Worm (Caenorhabditis elegans) whole organism, L2 larva: ENCODE data around the gene frl-1.

ENCODE experiments used
- C34F6.9 ChIP-seq: fragments of 150-350 bp; optimal IDR thresholded peaks from 2 replicates; lab custom pipeline; 2014; ENCODE audit warnings: missing biosample characterization, missing genetic modification characterization
- F13H6.1 ChIP-seq: sonication (generic microtip); optimal IDR thresholded peaks from 2 replicates; lab custom pipeline; 2016; ENCODE audit warnings: missing genetic modification characterization, missing compliant biosample characterization
- R02D3.7 ChIP-seq: fragments of 150-350 bp; optimal IDR thresholded peaks from 2 replicates; lab custom pipeline; 2014; ENCODE audit warnings: missing biosample characterization, missing genetic modification characterization
- Y55F3AM.14 ChIP-seq: fragments of 200-800 bp; sonication (Bioruptor generic); optimal IDR thresholded peaks from 2 replicates; lab custom pipeline; 2018; ENCODE audit warnings: mild to moderate bottlenecking, missing genetic modification characterization, missing compliant biosample characterization
- ZK546.5 ChIP-seq: sonication (generic microtip); optimal IDR thresholded peaks from 2 replicates; lab custom pipeline; 2017; ENCODE audit warnings: missing biosample characterization, missing genetic modification characterization
- alr-1 ChIP-seq: fragments of 150-350 bp; optimal IDR thresholded peaks from 2 replicates; lab custom pipeline; 2014; ENCODE audit warnings: missing biosample characterization, missing genetic modification characterization
- aly-2 ChIP-seq: fragments of 150-350 bp; optimal IDR thresholded peaks from 2 replicates; lab custom pipeline; 2014; ENCODE audit warnings: missing biosample characterization, missing genetic modification characterization
- ama-1 ChIP-seq: fragments of 150-350 bp; optimal IDR thresholded peaks from 2 replicates; lab custom pipeline; 2018; ENCODE audit warnings: inconsistent platforms
- blmp-1 ChIP-seq: sonication (generic microtip); optimal IDR thresholded peaks from 2 replicates; lab custom pipeline; 2017; ENCODE audit warnings: missing genetic modification characterization, mild to moderate bottlenecking, missing compliant biosample characterization, antibody characterized with exemption, moderate library complexity; ENCODE audit not compliant: insufficient read depth
- ceh-16 ChIP-seq: fragments of 150-350 bp; optimal IDR thresholded peaks from 2 replicates; lab custom pipeline; 2014; ENCODE audit warnings: missing biosample characterization, missing genetic modification characterization
- ceh-82 ChIP-seq: fragments of 150-350 bp; optimal IDR thresholded peaks from 2 replicates; lab custom pipeline; 2014; ENCODE audit warnings: missing biosample characterization, missing genetic modification characterization
- dmd-4 ChIP-seq: sonication (generic microtip); optimal IDR thresholded peaks from 2 replicates; lab custom pipeline; 2017; ENCODE audit warnings: missing biosample characterization, missing genetic modification characterization
- egl-27 ChIP-seq: sonication (generic microtip); optimal IDR thresholded peaks from 3 replicates; lab custom pipeline; 2017; ENCODE audit warnings: missing biosample characterization, missing genetic modification reagents, missing genetic modification characterization
- elt-1 ChIP-seq: fragments of 150-350 bp; optimal IDR thresholded peaks from 2 replicates; lab custom pipeline; 2014; ENCODE audit warnings: missing biosample characterization, missing genetic modification characterization
- elt-3 ChIP-seq: sonication (generic microtip); optimal IDR thresholded peaks from 2 replicates; lab custom pipeline; 2017; ENCODE audit warnings: missing biosample characterization, missing genetic modification characterization
- fos-1 ChIP-seq: fragments of 150-350 bp; optimal IDR thresholded peaks from 2 replicates; lab custom pipeline; 2014; ENCODE audit warnings: missing biosample characterization, missing genetic modification characterization
- gmeb-1 ChIP-seq: fragments of 150-350 bp; optimal IDR thresholded peaks from 2 replicates; lab custom pipeline; 2014; ENCODE audit warnings: missing biosample characterization, missing genetic modification characterization
- lin-11 ChIP-seq: fragments of 150-350 bp; sonication (generic microtip); optimal IDR thresholded peaks from 2 replicates; lab custom pipeline; 2014; ENCODE audit warnings: missing biosample characterization, missing genetic modification characterization, inconsistent platforms, mixed read lengths
- lin-13 ChIP-seq: fragments of 150-350 bp; optimal IDR thresholded peaks from 2 replicates; lab custom pipeline; 2014; ENCODE audit warnings: missing biosample characterization, missing genetic modification reagents, missing genetic modification characterization
- lin-39 ChIP-seq: fragments of 150-350 bp; optimal IDR thresholded peaks from 2 replicates; lab custom pipeline; 2014; ENCODE audit warnings: missing biosample characterization, missing genetic modification reagents, missing genetic modification characterization
- lsy-2 ChIP-seq, 2 experiments: fragments of 150-350 bp in 1 of 2; sonication (generic microtip) in 1 of 2; optimal IDR thresholded peaks; 2 replicates each; lab custom pipeline; 2014 to 2017; ENCODE audit warnings: missing biosample characterization in 2 of 2, missing genetic modification characterization in 2 of 2
- mab-5 ChIP-seq: fragments of 150-350 bp; optimal IDR thresholded peaks from 2 replicates; lab custom pipeline; 2014; ENCODE audit warnings: missing biosample characterization, missing genetic modification characterization
- mbf-1 ChIP-seq: sonication (generic microtip); optimal IDR thresholded peaks from 2 replicates; lab custom pipeline; 2017; ENCODE audit warnings: missing biosample characterization, missing genetic modification characterization
- mdl-1 ChIP-seq, 2 experiments: fragments of 150-350 bp in 1 of 2; sonication (generic microtip) in 1 of 2; optimal IDR thresholded peaks; 2 replicates each; lab custom pipeline; 2017; ENCODE audit warnings: missing biosample characterization in 2 of 2, missing genetic modification characterization in 2 of 2
- nhr-10 ChIP-seq: sonication (generic microtip); optimal IDR thresholded peaks from 2 replicates; lab custom pipeline; 2017; ENCODE audit warnings: missing biosample characterization, missing genetic modification characterization
- nhr-11 ChIP-seq: fragments of 150-350 bp; optimal IDR thresholded peaks from 2 replicates; lab custom pipeline; 2014; ENCODE audit warnings: missing biosample characterization, missing genetic modification characterization
- nhr-12 ChIP-seq: fragments of 150-350 bp; optimal IDR thresholded peaks from 2 replicates; lab custom pipeline; 2014; ENCODE audit warnings: missing biosample characterization, missing genetic modification characterization
- nhr-129 ChIP-seq: fragments of 150-350 bp; optimal IDR thresholded peaks from 2 replicates; lab custom pipeline; 2014; ENCODE audit warnings: missing biosample characterization, missing genetic modification characterization
- nhr-21 ChIP-seq: fragments of 150-350 bp; optimal IDR thresholded peaks from 2 replicates; lab custom pipeline; 2014; ENCODE audit warnings: missing biosample characterization, missing genetic modification characterization
- nhr-23 ChIP-seq: fragments of 150-350 bp; optimal IDR thresholded peaks from 2 replicates; lab custom pipeline; 2014; ENCODE audit warnings: missing biosample characterization, missing genetic modification reagents, missing genetic modification characterization
- nhr-237 ChIP-seq: fragments of 150-350 bp; optimal IDR thresholded peaks from 2 replicates; lab custom pipeline; 2014; ENCODE audit warnings: missing biosample characterization, missing genetic modification characterization
- nhr-25 ChIP-seq: fragments of 150-350 bp; sonication (generic microtip); optimal IDR thresholded peaks from 3 replicates; lab custom pipeline; 2014; ENCODE audit warnings: missing biosample characterization, missing genetic modification characterization
- nhr-6 ChIP-seq: fragments of 150-350 bp; optimal IDR thresholded peaks from 2 replicates; lab custom pipeline; 2014; ENCODE audit warnings: missing biosample characterization, missing genetic modification characterization
- nhr-77 ChIP-seq: fragments of 150-350 bp; optimal IDR thresholded peaks from 2 replicates; lab custom pipeline; 2014; ENCODE audit warnings: missing biosample characterization, missing genetic modification characterization
- peb-1 ChIP-seq: fragments of 150-350 bp; optimal IDR thresholded peaks from 2 replicates; lab custom pipeline; 2014; ENCODE audit warnings: missing biosample characterization, missing genetic modification characterization
- sem-4 ChIP-seq: fragments of 150-350 bp; optimal IDR thresholded peaks from 2 replicates; lab custom pipeline; 2014; ENCODE audit warnings: missing biosample characterization, missing genetic modification reagents, missing genetic modification characterization
- sma-3 ChIP-seq: sonication (generic microtip); optimal IDR thresholded peaks from 2 replicates; lab custom pipeline; 2016; ENCODE audit warnings: missing genetic modification reagents, missing genetic modification characterization, missing compliant biosample characterization
- sma-9 ChIP-seq, 2 experiments: fragments of 150-350 bp in 1 of 2; sonication (generic microtip) in 1 of 2; optimal IDR thresholded peaks; 2 replicates each; lab custom pipeline; 2014 to 2016; ENCODE audit warnings: missing genetic modification characterization in 2 of 2, mild to moderate bottlenecking in 1 of 2, missing biosample characterization in 1 of 2, missing compliant biosample characterization in 1 of 2, missing genetic modification reagents in 1 of 2, moderate library complexity in 1 of 2
- snpc-4 ChIP-seq: fragments of 150-350 bp; optimal IDR thresholded peaks from 2 replicates; lab custom pipeline; 2014; ENCODE audit warnings: missing biosample characterization, missing genetic modification characterization
- unc-39 ChIP-seq: fragments of 150-350 bp; optimal IDR thresholded peaks from 2 replicates; lab custom pipeline; 2014; ENCODE audit warnings: missing biosample characterization, missing genetic modification characterization
- unc-55 ChIP-seq: fragments of 150-350 bp; sonication (generic microtip); optimal IDR thresholded peaks from 3 replicates; lab custom pipeline; 2014; ENCODE audit warnings: missing biosample characterization, missing genetic modification reagents, missing genetic modification characterization
- unc-62 ChIP-seq: fragments of 150-350 bp; optimal IDR thresholded peaks from 2 replicates; lab custom pipeline; 2014; ENCODE audit warnings: missing biosample characterization, missing genetic modification reagents, missing genetic modification characterization
- ztf-1 ChIP-seq: fragments of 200-800 bp; sonication (Bioruptor generic); conservative IDR thresholded peaks from 2 replicates; pipeline ENCODE4 v1.3.6; 2022; ENCODE audit warnings: missing genetic modification characterization, missing compliant biosample characterization
- ztf-11 ChIP-seq: sonication (generic microtip); optimal IDR thresholded peaks from 2 replicates; lab custom pipeline; 2017; ENCODE audit warnings: missing biosample characterization, missing genetic modification characterization
- ztf-4 ChIP-seq: fragments of 150-350 bp; optimal IDR thresholded peaks from 2 replicates; lab custom pipeline; 2014; ENCODE audit warnings: missing biosample characterization, missing genetic modification characterization

Gene frl-1

DNA sequence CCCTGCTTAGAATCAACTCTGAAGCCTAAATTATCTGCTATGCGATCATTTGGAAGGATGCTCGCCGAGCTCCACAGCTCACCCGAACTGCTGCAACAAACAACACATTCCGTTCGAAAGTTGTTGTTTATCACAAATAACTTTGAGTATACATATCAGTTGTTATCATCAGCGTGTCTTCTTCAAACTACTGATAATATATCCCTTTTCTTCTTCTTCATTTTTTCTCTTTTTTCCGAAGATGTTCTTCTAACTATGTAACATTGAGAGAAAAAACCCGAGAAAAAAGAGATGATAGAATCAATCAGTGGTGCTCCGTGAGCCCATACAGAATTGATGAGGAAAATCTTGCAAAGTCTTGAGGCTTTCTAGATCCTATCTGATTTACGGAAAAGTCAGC, 46.6 kb downstream of the frl-1 start:
- TF ChIP-seq aly-2 (tag; lab: Kevin White, UChicago) = no peak
- TF ChIP-seq alr-1 (tag; lab: Kevin White, UChicago) = no peak
- TF ChIP-seq peb-1 (tag; lab: Kevin White, UChicago) = no peak
- TF ChIP-seq nhr-11 (tag; lab: Kevin White, UChicago) = no peak
- TF ChIP-seq ama-1 (lab: Kevin White, UChicago) = no peak
- TF ChIP-seq ceh-16 = no peak
- no peak for TF ChIP-seq mbf-1 (tag; lab: Kevin White, UChicago)
- no peak for TF ChIP-seq nhr-6
- no peak for TF ChIP-seq dmd-4 (tag; lab: Kevin White, UChicago)
- peak; percentile 22 for TF ChIP-seq nhr-129 (tag; lab: Kevin White, UChicago)
- TF ChIP-seq sem-4 (tag; lab: Kevin White, UChicago) = no peak
- peak in 1 of 2 experiments; percentile 56 for TF ChIP-seq lsy-2 (tag; optimal IDR thresholded peaks at IDR 0.05; lab: Kevin White, UChicago)
- TF ChIP-seq nhr-21 (tag; lab: Kevin White, UChicago) = no peak
- TF ChIP-seq fos-1 (tag; lab: Kevin White, UChicago) = no peak
- TF ChIP-seq ztf-1 (GFP tag; lab: Robert Waterston, UW) = no peak
- TF ChIP-seq sma-9 (GFP tag; optimal IDR thresholded peaks at IDR 0.05; lab: Kevin White, UChicago) = peak; percentile 37
- no peak for TF ChIP-seq sma-9 (tag; optimal IDR thresholded peaks at IDR 0.05; lab: Kevin White, UChicago)
- no peak for TF ChIP-seq nhr-23 (tag; lab: Kevin White, UChicago)
- no peak for TF ChIP-seq unc-62 (GFP tag; lab: Kevin White, UChicago)
- TF ChIP-seq nhr-77 (tag; lab: Kevin White, UChicago) = no peak
- TF ChIP-seq gmeb-1 (tag; lab: Kevin White, UChicago) = no peak
- TF ChIP-seq unc-39 (tag; lab: Kevin White, UChicago) = no peak
- no peak for TF ChIP-seq snpc-4 (tag; lab: Kevin White, UChicago)
- no peak for TF ChIP-seq nhr-10 (tag; lab: Kevin White, UChicago)
- TF ChIP-seq ztf-4 (tag; lab: Kevin White, UChicago) = no peak
- peak; percentile 45 for TF ChIP-seq C34F6.9 (tag; lab: Kevin White, UChicago)
- peak; percentile 62 for TF ChIP-seq F13H6.1 (tag; lab: Kevin White, UChicago)
- no peak for TF ChIP-seq mdl-1 (tag; optimal IDR thresholded peaks at IDR 0.05; lab: Kevin White, UChicago)
- no peak for TF ChIP-seq mab-5

- TF ChIP-seq R02D3.7 (tag; lab: Kevin White, UChicago) (no peak), unc-62 (GFP tag; lab: Kevin White, UChicago) (no peak), ztf-11 (tag; lab: Kevin White, UChicago) (no peak), ceh-82 (tag; lab: Kevin White, UChicago) (no peak), ceh-16 (no peak), lin-11 (tag; lab: Kevin White, UChicago) (no peak), dmd-4 (tag; lab: Kevin White, UChicago) (no peak), nhr-21 (tag; lab: Kevin White, UChicago) (peak; percentile 54), unc-55 (GFP tag; lab: Kevin White, UChicago) (peak; percentile 16), nhr-12 (tag; lab: Kevin White, UChicago) (no peak), nhr-237 (no peak), sem-4 (tag; lab: Kevin White, UChicago) (peak; percentile 63), F13H6.1 (tag; lab: Kevin White, UChicago) (peak; percentile 97), snpc-4 (tag; lab: Kevin White, UChicago) (peak; percentile 21), elt-1 (tag; lab: Kevin White, UChicago) (no peak), nhr-10 (tag; lab: Kevin White, UChicago) (no peak), lsy-2 (tag; optimal IDR thresholded peaks at IDR 0.05; lab: Kevin White, UChicago) (peak; percentile 26 to 68), ama-1 (lab: Kevin White, UChicago) (peak; percentile 94), mbf-1 (tag; lab: Kevin White, UChicago) (no peak), blmp-1 (tag; lab: Kevin White, UChicago) (peak; percentile 14), lin-13 (GFP tag; lab: Kevin White, UChicago) (peak; percentile 66), ZK546.5 (tag; lab: Kevin White, UChicago) (no peak), unc-39 (tag; lab: Kevin White, UChicago) (no peak), fos-1 (tag; lab: Kevin White, UChicago) (peak; percentile 44), lin-39 (no peak), nhr-23 (tag; lab: Kevin White, UChicago) (no peak), mdl-1 (tag; optimal IDR thresholded peaks at IDR 0.05; lab: Kevin White, UChicago) (peak; percentile 42 to 75), peb-1 (tag; lab: Kevin White, UChicago) (peak; percentile 29), alr-1 (tag; lab: Kevin White, UChicago) (no peak), sma-3 (GFP tag; lab: Kevin White, UChicago) (peak; percentile 79), aly-2 (tag; lab: Kevin White, UChicago) (no peak), nhr-129 (tag; lab: Kevin White, UChicago) (peak; percentile 89), nhr-77 (tag; lab: Kevin White, UChicago) (no peak), mab-5 (no peak), C34F6.9 (tag; lab: Kevin White, UChicago) (peak; percentile 50), ztf-1 (GFP tag; lab: Robert Waterston, UW) (no peak), egl-27 (peak; percentile 54), elt-3 (tag; lab: Kevin White, UChicago) (no peak), nhr-25 (tag; lab: Kevin White, UChicago) (peak; percentile 80), gmeb-1 (tag; lab: Kevin White, UChicago) (peak; percentile 66), nhr-11 (tag; lab: Kevin White, UChicago) (no peak), nhr-6 (peak; percentile 62), Y55F3AM.14 (GFP tag; lab: Kevin White, UChicago) (peak; percentile 28), sma-9 (GFP tag; optimal IDR thresholded peaks at IDR 0.05; lab: Kevin White, UChicago) (peak; percentile 82), sma-9 (tag; optimal IDR thresholded peaks at IDR 0.05; lab: Kevin White, UChicago) (no peak)
These were observed 48.1 kb downstream of the frl-1 start for ce11 chrIII:2171892-2172591.
